Worm (Caenorhabditis elegans) whole organism, L1 larva: ENCODE data around the gene arrd-15.

Source experiments
- C04F5.9 ChIP-seq: sonication (generic microtip); optimal IDR thresholded peaks from 2 replicates; lab custom pipeline; 2016; ENCODE audit warnings: missing genetic modification characterization, missing compliant biosample characterization
- C16A3.4 ChIP-seq: fragments of 150-350 bp; optimal IDR thresholded peaks from 2 replicates; lab custom pipeline; 2014; ENCODE audit warnings: missing biosample characterization, missing genetic modification characterization
- C34B4.2 ChIP-seq: sonication (generic microtip); optimal IDR thresholded peaks from 2 replicates; lab custom pipeline; 2017; ENCODE audit warnings: mild to moderate bottlenecking, missing genetic modification characterization, missing compliant biosample characterization
- F16B12.6 ChIP-seq: fragments of 150-350 bp; optimal IDR thresholded peaks from 2 replicates; lab custom pipeline; 2014; ENCODE audit warnings: missing biosample characterization, missing genetic modification characterization
- Y116A8C.19 ChIP-seq: sonication (generic microtip); optimal IDR thresholded peaks from 2 replicates; lab custom pipeline; 2016; ENCODE audit warnings: missing compliant biosample characterization, missing genetic modification characterization, borderline replicate concordance
- aly-2 ChIP-seq: fragments of 150-350 bp; optimal IDR thresholded peaks from 2 replicates; lab custom pipeline; 2014; ENCODE audit warnings: missing biosample characterization, missing genetic modification characterization
- blmp-1 ChIP-seq: fragments of 150-350 bp; optimal IDR thresholded peaks from 2 replicates; lab custom pipeline; 2014; ENCODE audit warnings: missing biosample characterization, missing genetic modification characterization
- ceh-63 ChIP-seq: fragments of 200-800 bp; sonication (Bioruptor generic); optimal IDR thresholded peaks from 2 replicates; lab custom pipeline; 2018; ENCODE audit warnings: mild to moderate bottlenecking, missing genetic modification characterization, missing compliant biosample characterization
- ceh-90 ChIP-seq: sonication (generic microtip); optimal IDR thresholded peaks from 2 replicates; lab custom pipeline; 2016; ENCODE audit warnings: missing genetic modification characterization, missing compliant biosample characterization
- ces-1 ChIP-seq: fragments of 150-350 bp; optimal IDR thresholded peaks from 2 replicates; lab custom pipeline; 2014; ENCODE audit warnings: missing biosample characterization, missing genetic modification reagents, missing genetic modification characterization
- dsc-1 ChIP-seq: sonication (generic microtip); optimal IDR thresholded peaks from 2 replicates; lab custom pipeline; 2016; ENCODE audit warnings: mild to moderate bottlenecking, missing genetic modification characterization, missing compliant biosample characterization
- ets-5 ChIP-seq: fragments of 200-800 bp; sonication (Bioruptor generic); IDR thresholded peaks from 2 replicates; pipeline ENCODE4 v1.3.6; 2022; ENCODE audit warnings: missing genetic modification characterization, missing compliant biosample characterization
- fkh-10 ChIP-seq: sonication (generic microtip); optimal IDR thresholded peaks from 2 replicates; lab custom pipeline; 2017; ENCODE audit warnings: missing biosample characterization, missing genetic modification reagents, missing genetic modification characterization
- fos-1 ChIP-seq: fragments of 150-350 bp; optimal IDR thresholded peaks from 2 replicates; lab custom pipeline; 2014; ENCODE audit warnings: missing biosample characterization, missing genetic modification characterization
- grh-1 ChIP-seq: fragments of 200-800 bp; sonication (Bioruptor generic); IDR thresholded peaks from 2 replicates; pipeline ENCODE4 v1.3.6; 2022; ENCODE audit warnings: missing genetic modification reagents, missing genetic modification characterization, missing compliant biosample characterization
- hlh-17 ChIP-seq: fragments of 200-800 bp; sonication (Bioruptor generic); optimal IDR thresholded peaks from 2 replicates; lab custom pipeline; 2018; ENCODE audit warnings: missing genetic modification characterization, mild to moderate bottlenecking, missing compliant biosample characterization, moderate library complexity, borderline replicate concordance
- hlh-4 ChIP-seq: sonication (generic microtip); optimal IDR thresholded peaks from 2 replicates; lab custom pipeline; 2016; ENCODE audit warnings: mild to moderate bottlenecking, missing genetic modification characterization, missing compliant biosample characterization
- irx-1 ChIP-seq: sonication (generic microtip); optimal IDR thresholded peaks from 2 replicates; lab custom pipeline; 2016; ENCODE audit warnings: missing genetic modification characterization, missing compliant biosample characterization
- jun-1 ChIP-seq: fragments of 150-350 bp; optimal IDR thresholded peaks from 2 replicates; lab custom pipeline; 2014; ENCODE audit warnings: missing biosample characterization, missing genetic modification reagents, missing genetic modification characterization
- lin-14 ChIP-seq: fragments of 200-800 bp; sonication (Bioruptor generic); optimal IDR thresholded peaks from 2 replicates; lab custom pipeline; 2018; ENCODE audit warnings: mild to moderate bottlenecking, missing genetic modification characterization, moderate library complexity, missing compliant biosample characterization
- lin-15B ChIP-seq: fragments of 150-350 bp; sonication (generic microtip); optimal IDR thresholded peaks from 3 replicates; lab custom pipeline; 2014; ENCODE audit warnings: missing biosample characterization, missing genetic modification characterization
- lin-35 ChIP-seq, 2 experiments: fragments of 150-350 bp; optimal IDR thresholded peaks; 2 replicates each; lab custom pipeline; 2014; ENCODE audit warnings: missing biosample characterization in 2 of 2, missing genetic modification characterization in 2 of 2, missing genetic modification reagents in 2 of 2
- lir-3 ChIP-seq: sonication (generic microtip); optimal IDR thresholded peaks from 2 replicates; lab custom pipeline; 2016; ENCODE audit warnings: mild to moderate bottlenecking, missing genetic modification characterization, moderate library complexity, missing compliant biosample characterization; ENCODE audit not compliant: poor library complexity
- lsy-2 ChIP-seq, 2 experiments: fragments of 150-350 bp; optimal IDR thresholded peaks; 2 replicates each; lab custom pipeline; 2014; ENCODE audit warnings: missing biosample characterization in 2 of 2, missing genetic modification characterization in 2 of 2
- mab-9 ChIP-seq: fragments of 200-800 bp; sonication (Bioruptor generic); IDR thresholded peaks from 2 replicates; pipeline ENCODE4 v1.3.6; 2022; ENCODE audit warnings: missing genetic modification reagents, missing genetic modification characterization, missing compliant biosample characterization
- mdl-1 ChIP-seq, 2 experiments: fragments of 150-350 bp; optimal IDR thresholded peaks; 2 replicates each; lab custom pipeline; 2014 to 2017; ENCODE audit warnings: missing biosample characterization in 2 of 2, missing genetic modification characterization in 2 of 2, inconsistent platforms in 1 of 2
- mef-2 ChIP-seq: fragments of 150-350 bp; optimal IDR thresholded peaks from 2 replicates; lab custom pipeline; 2014; ENCODE audit warnings: missing biosample characterization, missing genetic modification characterization
- mep-1 ChIP-seq: fragments of 150-350 bp; optimal IDR thresholded peaks from 2 replicates; lab custom pipeline; 2014; ENCODE audit warnings: missing biosample characterization, missing genetic modification characterization
- nhr-20 ChIP-seq: sonication (generic microtip); optimal IDR thresholded peaks from 2 replicates; lab custom pipeline; 2016; ENCODE audit warnings: mild to moderate bottlenecking, missing genetic modification characterization, missing compliant biosample characterization
- nhr-71 ChIP-seq: sonication (generic microtip); optimal IDR thresholded peaks from 2 replicates; lab custom pipeline; 2016; ENCODE audit warnings: mild to moderate bottlenecking, missing genetic modification characterization, moderate library complexity, missing compliant biosample characterization
- nhr-76 ChIP-seq: sonication (generic microtip); optimal IDR thresholded peaks from 2 replicates; lab custom pipeline; 2017; ENCODE audit warnings: missing biosample characterization, missing genetic modification characterization
- nhr-84 ChIP-seq: sonication (generic microtip); optimal IDR thresholded peaks from 2 replicates; lab custom pipeline; 2017; ENCODE audit warnings: missing biosample characterization, missing genetic modification characterization
- nhr-85 ChIP-seq: sonication (generic microtip); peaks from one replicate; lab custom pipeline; 2016; ENCODE audit warnings: missing genetic modification characterization, inconsistent platforms, missing compliant biosample characterization
- rnt-1 ChIP-seq: sonication (generic microtip); optimal IDR thresholded peaks from 2 replicates; lab custom pipeline; 2016; ENCODE audit warnings: mild to moderate bottlenecking, missing genetic modification characterization, moderate library complexity, missing compliant biosample characterization
- skn-1 ChIP-seq: fragments of 150-350 bp; optimal IDR thresholded peaks from 2 replicates; lab custom pipeline; 2014; ENCODE audit warnings: missing biosample characterization, missing genetic modification characterization
- snpc-4 ChIP-seq: fragments of 150-350 bp; optimal IDR thresholded peaks from 2 replicates; lab custom pipeline; 2014; ENCODE audit warnings: missing biosample characterization, missing genetic modification characterization
- sox-4 ChIP-seq: sonication (generic microtip); optimal IDR thresholded peaks from 2 replicates; lab custom pipeline; 2016; ENCODE audit warnings: missing genetic modification characterization, missing compliant biosample characterization
- sptf-1 ChIP-seq: fragments of 150-350 bp; optimal IDR thresholded peaks from 2 replicates; lab custom pipeline; 2014; ENCODE audit warnings: missing biosample characterization, missing genetic modification characterization
- sup-37 ChIP-seq: fragments of 200-800 bp; sonication (Bioruptor generic); optimal IDR thresholded peaks from 2 replicates; lab custom pipeline; 2018; ENCODE audit warnings: mild to moderate bottlenecking, missing genetic modification characterization, missing compliant biosample characterization
- swsn-7 ChIP-seq: sonication (generic microtip); optimal IDR thresholded peaks from 2 replicates; lab custom pipeline; 2016; ENCODE audit warnings: missing genetic modification characterization, missing compliant biosample characterization
- tbx-2 ChIP-seq: sonication (generic microtip); optimal IDR thresholded peaks from 2 replicates; lab custom pipeline; 2016; ENCODE audit warnings: missing genetic modification characterization, missing compliant biosample characterization
- tlp-1 ChIP-seq: fragments of 150-350 bp; optimal IDR thresholded peaks from 2 replicates; lab custom pipeline; 2014; ENCODE audit warnings: missing biosample characterization, missing genetic modification characterization
- unc-130 ChIP-seq: fragments of 150-350 bp; optimal IDR thresholded peaks from 2 replicates; lab custom pipeline; 2017; ENCODE audit warnings: missing biosample characterization, missing genetic modification characterization, inconsistent platforms
- unc-30 ChIP-seq: sonication (generic microtip); optimal IDR thresholded peaks from 2 replicates; lab custom pipeline; 2017; ENCODE audit warnings: missing biosample characterization, missing genetic modification characterization
- unc-62 ChIP-seq: fragments of 150-350 bp; optimal IDR thresholded peaks from 2 replicates; lab custom pipeline; 2014; ENCODE audit warnings: missing biosample characterization, missing genetic modification reagents, missing genetic modification characterization
- unc-86 ChIP-seq: sonication (generic microtip); optimal IDR thresholded peaks from 2 replicates; lab custom pipeline; 2016; ENCODE audit warnings: missing genetic modification characterization, missing compliant biosample characterization
- unc-98 ChIP-seq: fragments of 200-800 bp; sonication (Bioruptor generic); IDR thresholded peaks from 2 replicates; pipeline ENCODE4 v1.3.6; 2022; ENCODE audit warnings: missing genetic modification characterization, missing compliant biosample characterization
- vab-15 ChIP-seq: sonication (generic microtip); optimal IDR thresholded peaks from 2 replicates; lab custom pipeline; 2017; ENCODE audit warnings: missing genotype, mild to moderate bottlenecking, missing genetic modification characterization, missing compliant biosample characterization
- zag-1 ChIP-seq: fragments of 150-350 bp; optimal IDR thresholded peaks from 2 replicates; lab custom pipeline; 2014; ENCODE audit warnings: missing biosample characterization, missing genetic modification characterization
- ztf-11 ChIP-seq, 2 experiments: sonication (generic microtip); optimal IDR thresholded peaks; 2 replicates each; lab custom pipeline; 2016 to 2017; ENCODE audit warnings: missing genetic modification characterization in 2 of 2, missing biosample characterization in 1 of 2, missing compliant biosample characterization in 1 of 2
- ztf-4 ChIP-seq: fragments of 150-350 bp; optimal IDR thresholded peaks from 2 replicates; lab custom pipeline; 2014; ENCODE audit warnings: missing biosample characterization, missing genetic modification characterization

The arrd-15 gene

DNA sequence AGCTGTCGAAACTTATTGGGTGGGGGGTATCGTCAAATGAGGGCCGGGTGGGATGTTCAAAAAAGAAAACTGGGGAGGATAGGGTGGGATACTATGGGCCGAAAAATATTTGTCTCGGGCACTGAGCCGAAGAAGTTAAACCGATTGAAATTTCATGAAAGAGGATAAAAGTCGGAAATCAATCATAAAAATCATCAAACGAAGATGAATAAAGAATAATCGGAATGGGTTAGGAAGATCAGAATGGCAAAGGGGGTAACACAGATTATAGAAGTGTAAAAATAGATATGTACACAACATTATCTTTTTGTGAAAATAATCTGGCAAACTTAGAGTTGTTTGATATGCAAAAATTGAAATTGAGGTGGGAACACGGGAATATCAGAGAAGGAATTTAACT is 25.7 kb downstream of the arrd-15 start:
- no peak for TF ChIP-seq tlp-1 (tag; lab: Kevin White, UChicago)
- no peak for TF ChIP-seq ets-5 (GFP tag; lab: Robert Waterston, UW)
- TF ChIP-seq ceh-90 (tag; lab: Kevin White, UChicago), result no peak
- TF ChIP-seq nhr-20 (tag; lab: Kevin White, UChicago), result no peak
- TF ChIP-seq grh-1 (GFP tag; lab: Robert Waterston, UW), result no peak
- no peak for TF ChIP-seq C16A3.4 (tag; lab: Kevin White, UChicago)
- no peak for TF ChIP-seq ceh-63 (GFP tag; lab: Kevin White, UChicago)
- TF ChIP-seq jun-1 (tag; lab: Kevin White, UChicago), result no peak

DNA sequence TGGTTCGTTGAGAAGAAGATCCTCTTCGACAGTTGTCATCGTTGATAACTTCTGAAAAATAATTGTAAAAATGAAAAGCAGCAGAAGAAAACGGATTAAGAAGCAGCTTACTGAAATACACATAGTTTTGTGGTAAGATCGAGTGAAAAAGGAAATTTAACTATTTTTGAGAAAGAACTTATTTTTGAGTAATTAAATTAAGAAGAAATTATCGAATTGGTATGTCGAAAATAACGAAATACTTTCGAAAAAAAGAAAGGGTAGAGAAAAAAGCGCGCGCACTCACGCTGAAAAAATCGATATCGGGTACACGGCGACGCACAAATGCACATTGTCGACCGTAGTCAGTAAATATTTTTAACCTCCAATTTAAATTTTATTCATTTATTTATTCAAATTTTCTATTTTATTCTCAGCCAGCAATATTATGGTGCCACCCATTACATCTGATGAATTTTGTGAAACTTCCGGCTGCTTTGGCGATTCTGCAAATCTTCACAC is 26.4 kb downstream of the arrd-15 start, which contains the start of the genes ZK643.5 and ZK643.2:
TSS of gene ZK643.5 (minus strand) at position 51 of the 501 bp plus-strand sequence.
TSS of gene ZK643.2 (plus strand) at position 395 of the 501 bp plus-strand sequence.
- TF ChIP-seq mdl-1 (tag; optimal IDR thresholded peaks at IDR 0.05; lab: Kevin White, UChicago), result peak in 1 of 2 experiments; percentile 67
- peak; percentile 8 for TF ChIP-seq irx-1 (tag; lab: Kevin White, UChicago)
- no peak for TF ChIP-seq sox-4 (tag; lab: Kevin White, UChicago)
- no peak for TF ChIP-seq vab-15
- no peak for TF ChIP-seq ces-1
- TF ChIP-seq nhr-20 (tag; lab: Kevin White, UChicago), result peak; percentile 74
- TF ChIP-seq nhr-85 (tag; lab: Kevin White, UChicago), result peak; percentile 45
- no peak for TF ChIP-seq unc-98 (GFP tag; lab: Robert Waterston, UW)
- peak; percentile 76 to 90 for TF ChIP-seq lin-35 (GFP tag; optimal IDR thresholded peaks at IDR 0.05; lab: Kevin White, UChicago)
- TF ChIP-seq lin-15B (tag; lab: Kevin White, UChicago), result peak; percentile 37
- no peak for TF ChIP-seq hlh-4 (tag; lab: Kevin White, UChicago)
- TF ChIP-seq sptf-1, result no peak
- peak; percentile 87 for TF ChIP-seq F16B12.6
- no peak for TF ChIP-seq nhr-76 (tag; lab: Kevin White, UChicago)
- TF ChIP-seq ztf-4 (tag; lab: Kevin White, UChicago), result peak; percentile 11
- TF ChIP-seq unc-62 (GFP tag; lab: Kevin White, UChicago), result no peak
- peak; percentile 68 for TF ChIP-seq rnt-1 (tag; lab: Kevin White, UChicago)
- TF ChIP-seq fkh-10 (GFP tag; lab: Kevin White, UChicago), result no peak
- no peak for TF ChIP-seq nhr-84 (tag; lab: Kevin White, UChicago)
- TF ChIP-seq dsc-1 (tag; lab: Kevin White, UChicago), result peak; percentile 61
- no peak for TF ChIP-seq hlh-17 (GFP tag; lab: Kevin White, UChicago)
- TF ChIP-seq aly-2 (tag; lab: Kevin White, UChicago), result no peak
- TF ChIP-seq Y116A8C.19 (tag; lab: Kevin White, UChicago), result no peak
- TF ChIP-seq fos-1, result peak; percentile 21
- peak; percentile 68 for TF ChIP-seq lir-3 (tag; lab: Kevin White, UChicago)
- no peak for TF ChIP-seq mab-9 (GFP tag; lab: Robert Waterston, UW)
- peak; percentile 70 for TF ChIP-seq blmp-1 (tag; lab: Kevin White, UChicago)
- TF ChIP-seq nhr-71, result peak; percentile 80
- peak; percentile 44 for TF ChIP-seq C04F5.9 (tag; lab: Kevin White, UChicago)
- TF ChIP-seq ceh-90 (tag; lab: Kevin White, UChicago), result no peak
- TF ChIP-seq C34B4.2, result no peak
- TF ChIP-seq jun-1 (tag; lab: Kevin White, UChicago), result no peak
- TF ChIP-seq ceh-63 (GFP tag; lab: Kevin White, UChicago), result no peak
- TF ChIP-seq unc-130 (tag; lab: Kevin White, UChicago), result peak; percentile 26
- TF ChIP-seq unc-86 (tag; lab: Kevin White, UChicago), result peak; percentile 69
- no peak for TF ChIP-seq sup-37 (GFP tag; lab: Kevin White, UChicago)
- TF ChIP-seq swsn-7 (tag; lab: Kevin White, UChicago), result peak; percentile 74
- no peak for TF ChIP-seq zag-1 (tag; lab: Kevin White, UChicago)
- peak; percentile 71 for TF ChIP-seq skn-1 (tag; lab: Kevin White, UChicago)
- TF ChIP-seq ztf-11 (tag; optimal IDR thresholded peaks at IDR 0.05; lab: Kevin White, UChicago), result peak in 1 of 2 experiments; percentile 7
- TF ChIP-seq C16A3.4 (tag; lab: Kevin White, UChicago), result peak; percentile 66
- TF ChIP-seq mep-1 (tag; lab: Kevin White, UChicago), result peak; percentile 72
- TF ChIP-seq tbx-2, result peak; percentile 72
- peak; percentile 92 to 98 for TF ChIP-seq lsy-2 (tag; optimal IDR thresholded peaks at IDR 0.05; lab: Kevin White, UChicago)
- no peak for TF ChIP-seq mef-2 (tag; lab: Kevin White, UChicago)
- TF ChIP-seq lin-14 (GFP tag; lab: Kevin White, UChicago), result peak; percentile 70
- no peak for TF ChIP-seq snpc-4 (tag; lab: Kevin White, UChicago)
- no peak for TF ChIP-seq unc-30 (tag; lab: Kevin White, UChicago)
